Worm (Caenorhabditis elegans): ENCODE results near the gene F48G7.8.

Gene F48G7.8

ce11 chrV:617917-618316 is 9.6 kb downstream of the F48G7.8 start:
- no peak for TF ChIP-seq nfya-1 (tag; optimal IDR thresholded peaks at IDR 0.05; ENCODE audit: insufficient read depth)
- TF ChIP-seq tbx-2 (tag; optimal IDR thresholded peaks at IDR 0.05), result no peak
- no peak for TF ChIP-seq nhr-28 (tag; optimal IDR thresholded peaks at IDR 0.05)
- peak; percentile 38 for TF ChIP-seq nhr-11 (tag; optimal IDR thresholded peaks at IDR 0.05)
- no peak for TF ChIP-seq zag-1 (tag; optimal IDR thresholded peaks at IDR 0.05)
- TF ChIP-seq ztf-11 (tag; optimal IDR thresholded peaks at IDR 0.05), result no peak
- TF ChIP-seq nhr-12 (tag; optimal IDR thresholded peaks at IDR 0.05), result no peak
- TF ChIP-seq nhr-67 (tag; optimal IDR thresholded peaks at IDR 0.05), result no peak
- no peak for TF ChIP-seq sea-2 (GFP tag; optimal IDR thresholded peaks at IDR 0.05)

ce11 chrV:615275-615674 is 12.2 kb downstream of the F48G7.8 start, which contains the start of gene F48G7.13:
Gene F48G7.13, plus strand, starts transcription at chrV:615575.
- TF ChIP-seq nhr-28 (tag; optimal IDR thresholded peaks at IDR 0.05) (no peak), nhr-67 (tag; optimal IDR thresholded peaks at IDR 0.05) (no peak), nhr-12 (tag; optimal IDR thresholded peaks at IDR 0.05) (no peak), nhr-25 (tag; optimal IDR thresholded peaks at IDR 0.05) (no peak), lin-39 (tag; optimal IDR thresholded peaks at IDR 0.05) (no peak), snpc-4 (tag; optimal IDR thresholded peaks at IDR 0.05) (no peak), sea-2 (GFP tag; optimal IDR thresholded peaks at IDR 0.05) (no peak), pha-4 (tag; optimal IDR thresholded peaks at IDR 0.05) (no peak), ceh-16 (tag; optimal IDR thresholded peaks at IDR 0.05) (no peak), elt-3 (tag; optimal IDR thresholded peaks at IDR 0.05) (no peak), ztf-4 (tag; optimal IDR thresholded peaks at IDR 0.05) (no peak), mdl-1 (tag; optimal IDR thresholded peaks at IDR 0.05) (no peak), nhr-23 (tag; optimal IDR thresholded peaks at IDR 0.05) (no peak), daf-12 (tag; optimal IDR thresholded peaks at IDR 0.05) (no peak), nhr-237 (tag; optimal IDR thresholded peaks at IDR 0.05) (no peak), ztf-11 (tag; optimal IDR thresholded peaks at IDR 0.05) (no peak), elt-2 (tag; optimal IDR thresholded peaks at IDR 0.05) (no peak), lin-15B (tag; optimal IDR thresholded peaks at IDR 0.05) (no peak), nhr-77 (tag; optimal IDR thresholded peaks at IDR 0.05) (no peak), R02D3.7 (tag; optimal IDR thresholded peaks at IDR 0.05) (no peak)

DNA sequence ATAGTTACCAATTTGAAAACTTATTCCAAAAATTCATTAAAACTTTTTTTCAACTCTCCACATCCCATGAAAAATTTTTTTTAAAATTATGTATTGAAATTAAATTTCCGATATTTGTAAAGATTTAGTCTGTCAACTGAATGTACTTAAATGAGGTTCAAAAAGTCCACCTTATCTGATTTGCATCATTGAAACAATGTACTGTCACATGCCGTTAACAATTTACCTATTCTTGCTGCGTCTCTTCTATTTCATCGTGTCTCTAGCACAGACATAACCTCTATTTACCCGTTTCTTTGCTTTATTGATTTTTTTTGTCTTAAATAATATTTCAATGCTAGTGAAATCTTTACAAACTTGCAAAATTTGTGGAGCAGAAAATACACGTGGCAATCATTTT is 17.3 kb downstream of the F48G7.8 start, which contains the start of gene nhr-90:
Gene nhr-90, plus strand, starts transcription at position 296 of the 400 bp plus-strand sequence.
- TF ChIP-seq elt-2 (tag; optimal IDR thresholded peaks at IDR 0.05) (peak; percentile 41), fkh-2 (tag; optimal IDR thresholded peaks at IDR 0.05) (no peak), egl-27 (tag; optimal IDR thresholded peaks at IDR 0.05) (no peak), skn-1 (tag; optimal IDR thresholded peaks at IDR 0.05) (no peak), zag-1 (tag; optimal IDR thresholded peaks at IDR 0.05) (no peak), ceh-82 (tag; optimal IDR thresholded peaks at IDR 0.05) (no peak), mml-1 (tag; optimal IDR thresholded peaks at IDR 0.05) (no peak), nfya-1 (tag; optimal IDR thresholded peaks at IDR 0.05; ENCODE audit: insufficient read depth) (no peak), eor-1 (tag; optimal IDR thresholded peaks at IDR 0.05) (no peak), nhr-12 (tag; optimal IDR thresholded peaks at IDR 0.05) (no peak), nhr-25 (tag; optimal IDR thresholded peaks at IDR 0.05) (peak; percentile 17), ceh-9 (tag; optimal IDR thresholded peaks at IDR 0.05) (no peak), nhr-28 (tag; optimal IDR thresholded peaks at IDR 0.05) (no peak), unc-62 (GFP tag; optimal IDR thresholded peaks at IDR 0.05) (no peak), jun-1 (tag; optimal IDR thresholded peaks at IDR 0.05) (no peak), fos-1 (tag; optimal IDR thresholded peaks at IDR 0.05) (no peak), hmg-11 (tag; optimal IDR thresholded peaks at IDR 0.05) (no peak), ztf-11 (tag; optimal IDR thresholded peaks at IDR 0.05) (no peak), nhr-23 (tag; optimal IDR thresholded peaks at IDR 0.05) (peak; percentile 25), fkh-10 (GFP tag; optimal IDR thresholded peaks at IDR 0.05) (no peak), lin-39 (tag; optimal IDR thresholded peaks at IDR 0.05) (no peak), R02D3.7 (tag; optimal IDR thresholded peaks at IDR 0.05) (no peak), daf-12 (tag; optimal IDR thresholded peaks at IDR 0.05) (no peak), pha-4 (tag; optimal IDR thresholded peaks at IDR 0.05) (no peak), tbx-2 (tag; optimal IDR thresholded peaks at IDR 0.05) (no peak), pqm-1 (tag; optimal IDR thresholded peaks at IDR 0.05) (peak; percentile 31), elt-1 (tag; optimal IDR thresholded peaks at IDR 0.05) (peak; percentile 36), lsy-12 (tag; optimal IDR thresholded peaks at IDR 0.05) (no peak), elt-3 (tag; optimal IDR thresholded peaks at IDR 0.05) (no peak), lin-15B (tag; optimal IDR thresholded peaks at IDR 0.05) (no peak), snpc-4 (tag; optimal IDR thresholded peaks at IDR 0.05) (peak; percentile 5), ceh-28 (tag; optimal IDR thresholded peaks at IDR 0.05) (peak; percentile 44), ceh-16 (tag; optimal IDR thresholded peaks at IDR 0.05) (no peak), sea-2 (GFP tag; optimal IDR thresholded peaks at IDR 0.05) (no peak), ama-1 (optimal IDR thresholded peaks at IDR 0.05) (no peak), nhr-11 (tag; optimal IDR thresholded peaks at IDR 0.05) (no peak), nhr-43 (tag; optimal IDR thresholded peaks at IDR 0.05; ENCODE audit: poor library complexity, severe bottlenecking) (no peak), nhr-237 (tag; optimal IDR thresholded peaks at IDR 0.05) (no peak)

Measured in whole organism, L3 larva.